Worm (Caenorhabditis elegans) whole organism, young adult: ENCODE results near the gene C08E8.5.

ENCODE experiments used
- B0261.1 ChIP-seq: sonication (generic microtip); optimal IDR thresholded peaks from 2 replicates; lab custom pipeline; 2016; ENCODE audit warnings: mild to moderate bottlenecking, missing genetic modification characterization, moderate library complexity, missing compliant biosample characterization
- B0336.3 ChIP-seq: fragments of 200-800 bp; sonication (Bioruptor generic); IDR thresholded peaks from 2 replicates; pipeline ENCODE4 v1.3.6; 2022; ENCODE audit warnings: missing genetic modification characterization, missing compliant biosample characterization
- C06A6.2 ChIP-seq: fragments of 200-800 bp; sonication (Bioruptor generic); conservative IDR thresholded peaks from 2 replicates; pipeline ENCODE4 v1.3.6; 2022; ENCODE audit warnings: missing genetic modification characterization, missing compliant biosample characterization
- C17E4.6 ChIP-seq: fragments of 200-800 bp; sonication (Bioruptor generic); IDR thresholded peaks from 2 replicates; pipeline ENCODE4 v1.3.6; 2022; ENCODE audit warnings: missing genetic modification reagents, missing genetic modification characterization, missing compliant biosample characterization
- F23B12.7 ChIP-seq: sonication (generic microtip); optimal IDR thresholded peaks from 2 replicates; lab custom pipeline; 2017; ENCODE audit warnings: missing genetic modification characterization, mild to moderate bottlenecking, missing compliant biosample characterization, antibody characterized with exemption, moderate library complexity; ENCODE audit not compliant: insufficient read depth
- F57A8.1 ChIP-seq: fragments of 200-800 bp; sonication (Bioruptor generic); optimal IDR thresholded peaks from 2 replicates; lab custom pipeline; 2018; ENCODE audit warnings: mild to moderate bottlenecking, missing genetic modification characterization, moderate library complexity, missing compliant biosample characterization
- T07F8.4 ChIP-seq: sonication (generic microtip); optimal IDR thresholded peaks from 2 replicates; lab custom pipeline; 2016; ENCODE audit warnings: mild to moderate bottlenecking, missing genetic modification characterization, moderate library complexity, missing compliant biosample characterization
- T26A5.8 ChIP-seq: sonication (generic microtip); optimal IDR thresholded peaks from 2 replicates; lab custom pipeline; 2016; ENCODE audit warnings: missing genetic modification characterization, missing compliant biosample characterization
- Y53G8AR.9 ChIP-seq: fragments of 200-800 bp; sonication (Bioruptor generic); conservative IDR thresholded peaks from 2 replicates; pipeline ENCODE4 v1.3.6; 2022; ENCODE audit warnings: missing genetic modification reagents, missing genetic modification characterization, missing compliant biosample characterization
- akir-1 ChIP-seq: fragments of 200-800 bp; sonication (Bioruptor generic); optimal IDR thresholded peaks from 2 replicates; lab custom pipeline; 2018; ENCODE audit warnings: mild to moderate bottlenecking, missing genetic modification characterization, moderate library complexity, missing compliant biosample characterization
- ama-1 ChIP-seq, 3 experiments: fragments of 150-350 bp in 1 of 3; sonication (generic microtip) in 2 of 3; optimal IDR thresholded peaks; 2 replicates each; lab custom pipeline; 2014 to 2018; ENCODE audit warnings: missing biosample characterization in 2 of 3, missing genetic modification characterization in 2 of 3, missing genetic modification reagents in 2 of 3
- atf-7 ChIP-seq: sonication (generic microtip); optimal IDR thresholded peaks from 2 replicates; lab custom pipeline; 2017; ENCODE audit warnings: mild to moderate bottlenecking, missing genetic modification characterization, missing compliant biosample characterization
- cebp-1 ChIP-seq, 2 experiments: fragments of 200-800 bp in 1 of 2; sonication (Bioruptor generic) in 1 of 2; sonication (generic microtip) in 1 of 2; IDR thresholded peaks in 1 of 2; optimal IDR thresholded peaks in 1 of 2; 2 replicates each; pipeline versions ENCODE4 v1.3.6 to Lab custom; 2017 to 2022; ENCODE audit warnings: missing compliant biosample characterization in 2 of 2, missing genetic modification characterization in 2 of 2, mild to moderate bottlenecking in 1 of 2, missing genetic modification reagents in 1 of 2, moderate library complexity in 1 of 2
- cebp-2 ChIP-seq: fragments of 200-800 bp; sonication (Bioruptor generic); IDR thresholded peaks from 2 replicates; pipeline ENCODE4 v1.3.6; 2022; ENCODE audit warnings: missing genetic modification characterization, missing compliant biosample characterization
- chd-7 ChIP-seq: sonication (generic microtip); optimal IDR thresholded peaks from 2 replicates; lab custom pipeline; 2016; ENCODE audit warnings: mild to moderate bottlenecking, missing genetic modification characterization, moderate library complexity, missing compliant biosample characterization
- die-1 ChIP-seq: sonication (generic microtip); optimal IDR thresholded peaks from 2 replicates; lab custom pipeline; 2016; ENCODE audit warnings: missing genotype, mild to moderate bottlenecking, missing genetic modification characterization, missing compliant biosample characterization
- ekl-4 ChIP-seq: fragments of 200-800 bp; sonication (Bioruptor generic); IDR thresholded peaks from 2 replicates; pipeline ENCODE4 v1.3.6; 2022; ENCODE audit warnings: missing genetic modification reagents, missing genetic modification characterization, missing compliant biosample characterization
- ets-4 ChIP-seq: fragments of 200-800 bp; sonication (Bioruptor generic); optimal IDR thresholded peaks from 2 replicates; lab custom pipeline; 2018; ENCODE audit warnings: mild to moderate bottlenecking, missing genetic modification characterization, missing compliant biosample characterization
- him-1 ChIP-seq: sonication (generic microtip); optimal IDR thresholded peaks from 2 replicates; lab custom pipeline; 2016; ENCODE audit warnings: missing genotype, missing genetic modification reagents, missing genetic modification characterization, missing compliant biosample characterization
- hmg-20 ChIP-seq: fragments of 200-800 bp; sonication (Bioruptor generic); IDR thresholded peaks from 2 replicates; pipeline ENCODE4 v1.3.6; 2022; ENCODE audit warnings: missing genetic modification reagents, missing genetic modification characterization, missing compliant biosample characterization
- hsf-1 ChIP-seq: fragments of 200-800 bp; sonication (Bioruptor generic); IDR thresholded peaks from 2 replicates; pipeline ENCODE4 v1.3.6; 2022; ENCODE audit warnings: missing genetic modification reagents, missing genetic modification characterization, missing compliant biosample characterization
- lag-1 ChIP-seq: fragments of 200-800 bp; sonication (Bioruptor generic); IDR thresholded peaks from 2 replicates; pipeline ENCODE4 v1.3.6; 2022; ENCODE audit warnings: missing genetic modification reagents, missing genetic modification characterization, missing compliant biosample characterization
- let-526 ChIP-seq: fragments of 200-800 bp; sonication (Bioruptor generic); IDR thresholded peaks from 2 replicates; pipeline ENCODE4 v1.3.6; 2022; ENCODE audit warnings: missing genetic modification reagents, missing genetic modification characterization, missing compliant biosample characterization
- let-607 ChIP-seq, 2 experiments: fragments of 200-800 bp in 1 of 2; sonication (Bioruptor generic) in 1 of 2; sonication (generic microtip) in 1 of 2; optimal IDR thresholded peaks; 2 replicates each; lab custom pipeline; 2016 to 2018; ENCODE audit warnings: mild to moderate bottlenecking in 2 of 2, missing compliant biosample characterization in 2 of 2, missing genetic modification characterization in 2 of 2, moderate library complexity in 2 of 2, missing genotype in 1 of 2
- madf-10 ChIP-seq: sonication (generic microtip); optimal IDR thresholded peaks from 2 replicates; lab custom pipeline; 2016; ENCODE audit warnings: mild to moderate bottlenecking, missing genetic modification characterization, missing compliant biosample characterization
- madf-3 ChIP-seq: fragments of 200-800 bp; sonication (Bioruptor generic); IDR thresholded peaks from 2 replicates; pipeline ENCODE4 v1.3.6; 2022; ENCODE audit warnings: missing genetic modification reagents, missing genetic modification characterization, missing compliant biosample characterization
- madf-6 ChIP-seq: fragments of 200-800 bp; sonication (Bioruptor generic); IDR thresholded peaks from 2 replicates; pipeline ENCODE4 v1.3.6; 2022; ENCODE audit warnings: missing genetic modification reagents, missing genetic modification characterization, missing compliant biosample characterization
- mcd-1 ChIP-seq: fragments of 200-800 bp; sonication (Bioruptor generic); IDR thresholded peaks from 2 replicates; pipeline ENCODE4 v1.3.6; 2022; ENCODE audit warnings: missing genetic modification reagents, missing genetic modification characterization, missing compliant biosample characterization
- nfyb-1 ChIP-seq: fragments of 200-800 bp; sonication (Bioruptor generic); IDR thresholded peaks from 2 replicates; pipeline ENCODE4 v1.3.6; 2022; ENCODE audit warnings: missing genetic modification reagents, missing genetic modification characterization, missing compliant biosample characterization
- nhr-80 ChIP-seq: sonication (generic microtip); optimal IDR thresholded peaks from 2 replicates; lab custom pipeline; 2016; ENCODE audit warnings: missing genetic modification characterization, missing compliant biosample characterization
- nhr-90 ChIP-seq: sonication (generic microtip); optimal IDR thresholded peaks from 2 replicates; lab custom pipeline; 2016; ENCODE audit warnings: missing genotype, mild to moderate bottlenecking, missing genetic modification characterization, missing compliant biosample characterization
- repo-1 ChIP-seq: sonication (generic microtip); optimal IDR thresholded peaks from 2 replicates; lab custom pipeline; 2017; ENCODE audit warnings: mild to moderate bottlenecking, missing genetic modification characterization, missing compliant biosample characterization
- rpc-1 ChIP-seq, 2 experiments: fragments of 150-350 bp in 1 of 2; sonication (generic microtip) in 1 of 2; optimal IDR thresholded peaks; 2 replicates each; lab custom pipeline; 2014 to 2018; ENCODE audit warnings: missing biosample characterization in 1 of 2, missing genetic modification characterization in 1 of 2, missing genetic modification reagents in 1 of 2, missing genotype in 1 of 2
- snpc-1.3 ChIP-seq: sonication (generic microtip); optimal IDR thresholded peaks from 2 replicates; lab custom pipeline; 2017; ENCODE audit warnings: missing genetic modification characterization, mild to moderate bottlenecking, missing compliant biosample characterization, antibody characterized with exemption, moderate library complexity, missing genotype, missing genetic modification reagents; ENCODE audit not compliant: insufficient read depth
- snpc-4 ChIP-seq, 5 experiments: fragments of 150-350 bp in 1 of 5; sonication (generic microtip) in 4 of 5; optimal IDR thresholded peaks; 2 replicates each; lab custom pipeline; 2014 to 2018; ENCODE audit warnings: missing genetic modification characterization in 5 of 5, missing biosample characterization in 3 of 5, antibody characterized with exemption in 2 of 5, mild to moderate bottlenecking in 2 of 5, missing compliant biosample characterization in 2 of 5, missing genotype in 2 of 5, moderate library complexity in 2 of 5, missing genetic modification reagents in 1 of 5
- somi-1 ChIP-seq: fragments of 200-800 bp; sonication (Bioruptor generic); optimal IDR thresholded peaks from 2 replicates; lab custom pipeline; 2018; ENCODE audit warnings: mild to moderate bottlenecking, missing genetic modification characterization, missing compliant biosample characterization
- tbp1 ChIP-seq: fragments of 200-800 bp; sonication (Bioruptor generic); optimal IDR thresholded peaks from 2 replicates; lab custom pipeline; 2018; ENCODE audit warnings: mild to moderate bottlenecking, missing genetic modification characterization, missing compliant biosample characterization
- tlf-1 ChIP-seq: fragments of 200-800 bp; sonication (Bioruptor generic); optimal IDR thresholded peaks from 2 replicates; lab custom pipeline; 2018; ENCODE audit warnings: mild to moderate bottlenecking, missing genetic modification characterization, missing compliant biosample characterization
- unc-62 ChIP-seq: fragments of 150-350 bp; optimal IDR thresholded peaks from 2 replicates; lab custom pipeline; 2014; ENCODE audit warnings: missing biosample characterization, missing genetic modification reagents, missing genetic modification characterization
- ztf-22 ChIP-seq: fragments of 200-800 bp; sonication (Bioruptor generic); optimal IDR thresholded peaks from 2 replicates; lab custom pipeline; 2018; ENCODE audit warnings: mild to moderate bottlenecking, missing genetic modification characterization, moderate library complexity, missing compliant biosample characterization
- ztf-25 ChIP-seq: fragments of 200-800 bp; sonication (Bioruptor generic); IDR thresholded peaks from 2 replicates; pipeline ENCODE4 v1.3.6; 2022; ENCODE audit warnings: missing genetic modification reagents, missing genetic modification characterization, missing compliant biosample characterization
- ztf-26 ChIP-seq: sonication (generic microtip); optimal IDR thresholded peaks from 2 replicates; lab custom pipeline; 2017; ENCODE audit warnings: missing genetic modification characterization, missing compliant biosample characterization

C08E8.5 gene

DNA sequence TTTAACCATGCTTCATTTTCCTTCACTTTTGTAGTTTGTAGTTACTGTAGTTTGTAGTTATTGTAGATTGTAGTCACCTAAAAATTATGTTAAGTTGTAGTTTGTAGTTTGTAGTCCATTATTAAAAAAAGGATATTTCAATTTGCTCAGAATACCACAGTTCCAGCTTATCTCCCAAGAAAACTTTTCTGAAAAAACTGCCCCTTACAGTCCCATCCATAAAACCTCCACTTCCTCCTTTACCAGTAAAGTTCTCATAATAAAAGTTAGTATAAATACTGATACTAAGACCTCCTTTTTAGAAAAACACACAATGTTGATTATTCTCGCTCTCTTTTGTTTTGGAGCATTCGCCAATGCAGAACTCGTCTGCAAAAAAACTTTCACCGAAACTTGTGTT is 9.1 kb downstream of the C08E8.5 start, which contains the start of gene C08E8.11:
Gene C08E8.11 (plus strand): TSS at position 301 of the 400 bp plus-strand sequence.
- TF ChIP-seq madf-6 (GFP tag; lab: Robert Waterston, UW) (no peak), snpc-1.3 (tag; lab: Kevin White, UChicago) (no peak), nfyb-1 (no peak), hmg-20 (GFP tag; lab: Robert Waterston, UW) (no peak), hsf-1 (GFP tag; lab: Robert Waterston, UW) (no peak), nhr-80 (no peak), C17E4.6 (GFP tag; lab: Robert Waterston, UW) (no peak), T26A5.8 (no peak), T07F8.4 (no peak), ztf-25 (GFP tag; lab: Robert Waterston, UW) (no peak), die-1 (tag; lab: Kevin White, UChicago) (no peak), madf-3 (no peak), F23B12.7 (no peak)
- TF ChIP-seq, all 124 proteins: peak for 0

- TF ChIP-seq nfyb-1 (0 out of 2 replicates have a peak, but pooled peaks have one; percentile 10), nhr-90 (tag; lab: Kevin White, UChicago) (no peak), cebp-2 (GFP tag; lab: Robert Waterston, UW) (no peak), F57A8.1 (no peak), lag-1 (GFP tag; lab: Robert Waterston, UW) (no peak), snpc-4 (GFP tag; optimal IDR thresholded peaks at IDR 0.05; lab: Kevin White, UChicago) (no peak), snpc-4 (tag; optimal IDR thresholded peaks at IDR 0.05; lab: Kevin White, UChicago) (no peak)
Observed at ce11 chrV:18350046-18350445, 9.7 kb downstream of the C08E8.5 start, which contains the start of gene C08E8.3. Gene C08E8.3, plus strand, starts transcription at chrV:18350129.

ce11 chrV:18346080-18346479 is 13.7 kb downstream of the C08E8.5 start:
- TF ChIP-seq madf-10 (tag; lab: Kevin White, UChicago) (peak; percentile 40), let-607 (tag; optimal IDR thresholded peaks at IDR 0.05; lab: Kevin White, UChicago) (peak; percentile 22 to 76), mcd-1 (GFP tag; lab: Robert Waterston, UW) (peak; percentile 53), tlf-1 (GFP tag; lab: Kevin White, UChicago) (peak; percentile 72), Y53G8AR.9 (GFP tag; lab: Robert Waterston, UW) (0 out of 2 replicates have a peak, but pooled peaks have one; percentile 30), him-1 (tag; lab: Kevin White, UChicago) (no peak), repo-1 (peak; percentile 13), ztf-26 (tag; lab: Kevin White, UChicago) (peak; percentile 79), nhr-90 (tag; lab: Kevin White, UChicago) (peak; percentile 62), nhr-80 (peak; percentile 99), rpc-1 (optimal IDR thresholded peaks at IDR 0.05; lab: Kevin White, UChicago) (no peak), rpc-1 (tag; optimal IDR thresholded peaks at IDR 0.05; lab: Kevin White, UChicago) (no peak), ama-1 (optimal IDR thresholded peaks at IDR 0.05; lab: Kevin White, UChicago) (no peak), ama-1 (GFP tag; optimal IDR thresholded peaks at IDR 0.05; lab: Kevin White, UChicago) (no peak), chd-7 (tag; lab: Kevin White, UChicago) (peak; percentile 55), ztf-22 (peak; percentile 96), C06A6.2 (GFP tag; lab: Robert Waterston, UW) (0 out of 2 replicates have a peak, but pooled peaks have one; percentile 27), snpc-4 (GFP tag; optimal IDR thresholded peaks at IDR 0.05; lab: Kevin White, UChicago) (no peak), snpc-4 (tag; optimal IDR thresholded peaks at IDR 0.05; lab: Kevin White, UChicago) (peak in 2 of 4 experiments; percentile 5 to 76), atf-7 (peak; percentile 94), somi-1 (peak; percentile 24), nfyb-1 (0 out of 2 replicates have a peak, but pooled peaks have one; percentile 57), unc-62 (GFP tag; lab: Kevin White, UChicago) (peak; percentile 25), ets-4 (GFP tag; lab: Kevin White, UChicago) (peak; percentile 99), tbp1 (GFP tag; lab: Kevin White, UChicago) (peak; percentile 58), ekl-4 (GFP tag; lab: Robert Waterston, UW) (no peak), B0261.1 (tag; lab: Kevin White, UChicago) (no peak), let-526 (GFP tag; lab: Robert Waterston, UW) (0 out of 2 replicates have a peak, but pooled peaks have one; percentile 13), cebp-1 (GFP tag; IDR thresholded peaks at IDR 0.05; lab: Robert Waterston, UW) (peak; percentile 25; the same call in 1 of the 2 replicates), cebp-1 (tag; optimal IDR thresholded peaks at IDR 0.05; lab: Kevin White, UChicago) (peak; percentile 77), B0336.3 (GFP tag; lab: Robert Waterston, UW) (peak; percentile 77), akir-1 (GFP tag; lab: Kevin White, UChicago) (no peak)
